Worm (Caenorhabditis elegans): ENCODE results near the gene pmk-1.

pmk-1 gene

DNA sequence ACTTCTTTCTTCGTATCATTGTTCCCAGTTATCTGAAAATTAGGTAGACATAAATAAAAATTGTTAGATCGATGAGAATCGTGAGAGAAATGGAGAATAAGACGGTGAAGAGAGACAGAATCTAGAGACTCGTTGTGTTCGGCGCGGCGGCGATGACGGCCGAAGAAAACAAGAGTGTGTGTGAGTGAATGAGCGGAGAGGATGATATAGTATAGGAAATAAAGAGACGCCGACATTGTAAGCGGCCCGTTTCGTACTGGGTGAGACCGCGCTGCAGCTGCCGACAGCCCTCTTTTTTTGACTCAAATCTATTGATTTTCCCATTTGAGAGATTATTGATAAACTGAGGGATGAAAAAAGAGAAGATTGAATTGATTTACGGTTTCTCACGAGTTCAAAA, 36.4 kb upstream of the pmk-1 start, which contains the start of gene Y42H9AR.4:
Y42H9AR.4 (minus strand) TSS at position 32 of the 400 bp plus-strand sequence.
- TF ChIP-seq unc-62 (GFP tag; optimal IDR thresholded peaks at IDR 0.05 in 1 of 2) (peak in 1 of 2 experiments; percentile 66), unc-62 (tag; optimal IDR thresholded peaks at IDR 0.05) (no peak), egl-27 (tag; optimal IDR thresholded peaks at IDR 0.05) (no peak), daf-16 (GFP tag; optimal IDR thresholded peaks at IDR 0.05) (peak in 1 of 2 experiments; percentile 28), daf-16 (tag; optimal IDR thresholded peaks at IDR 0.05) (peak; percentile 65), nhr-6 (tag; optimal IDR thresholded peaks at IDR 0.05) (peak; percentile 5), mep-1 (tag; optimal IDR thresholded peaks at IDR 0.05) (peak; percentile 43), nhr-28 (tag; optimal IDR thresholded peaks at IDR 0.05) (peak; percentile 53), mdt-29 (GFP tag; IDR thresholded peaks at IDR 0.05) (no peak), lin-38 (GFP tag; IDR thresholded peaks at IDR 0.05) (peak; percentile 23; the same call in 1 of the 2 replicates), mes-2 (tag; optimal IDR thresholded peaks at IDR 0.05; ENCODE audit: poor library complexity, severe bottlenecking) (peak; percentile 59), jun-1 (tag; optimal IDR thresholded peaks at IDR 0.05) (no peak), madf-9 (GFP tag; conservative IDR thresholded peaks at IDR 0.05) (0 out of 2 replicates have a peak, but pooled peaks have one; percentile 8), hlh-30 (tag; optimal IDR thresholded peaks at IDR 0.05; ENCODE audit: insufficient read depth) (peak; percentile 9), hmg-1.1 (GFP tag; IDR thresholded peaks at IDR 0.05) (peak; percentile 60; the same call in 1 of the 2 replicates), nhr-48 (tag; optimal IDR thresholded peaks at IDR 0.05) (peak; percentile 45), spr-3 (GFP tag; optimal IDR thresholded peaks at IDR 0.05) (no peak), hlh-11 (tag; optimal IDR thresholded peaks at IDR 0.05) (peak; percentile 70), ctbp-1 (GFP tag; IDR thresholded peaks at IDR 0.05) (peak; percentile 33; the same call in 1 of the 2 replicates), mxl-3 (GFP tag; optimal IDR thresholded peaks at IDR 0.05) (peak; percentile 65), lsy-2 (tag; optimal IDR thresholded peaks at IDR 0.05) (peak in 1 of 2 experiments; percentile 45), sdz-12 (GFP tag; optimal IDR thresholded peaks at IDR 0.05) (no peak), arid-1 (GFP tag; conservative IDR thresholded peaks at IDR 0.05) (0 out of 2 replicates have a peak, but pooled peaks have one; percentile 4), rbr-2 (tag; optimal IDR thresholded peaks at IDR 0.05) (peak; percentile 29), dve-1 (tag; optimal IDR thresholded peaks at IDR 0.05; ENCODE audit: insufficient read depth) (peak; percentile 34), nhr-77 (tag; optimal IDR thresholded peaks at IDR 0.05) (peak; percentile 3), pqm-1 (tag; optimal IDR thresholded peaks at IDR 0.05) (no peak)

DNA sequence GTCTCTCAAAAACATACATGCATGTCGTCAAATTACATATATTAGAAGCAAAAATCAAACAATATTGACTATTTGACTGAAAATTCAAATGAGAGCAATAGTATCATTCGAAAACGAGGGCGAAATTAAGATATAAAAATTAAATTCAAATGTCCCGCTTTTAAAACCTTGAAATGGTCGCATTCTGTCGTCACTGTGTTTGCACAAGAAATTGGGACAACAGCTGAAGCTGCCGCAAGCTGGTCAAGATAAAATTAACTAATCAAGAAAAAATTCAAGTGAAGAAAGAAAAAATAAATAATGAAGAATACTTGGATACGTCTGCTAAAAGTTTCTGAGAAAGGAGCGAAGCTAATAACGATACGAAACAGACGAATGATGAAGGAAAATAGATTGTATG, 35.9 kb upstream of the pmk-1 start:
- TF ChIP-seq nhr-102 (tag; optimal IDR thresholded peaks at IDR 0.05) (no peak), daf-16 (GFP tag; optimal IDR thresholded peaks at IDR 0.05) (no peak), daf-16 (tag; optimal IDR thresholded peaks at IDR 0.05) (peak; percentile 1), mes-2 (tag; optimal IDR thresholded peaks at IDR 0.05; ENCODE audit: poor library complexity, severe bottlenecking) (peak; percentile 24), hmg-1.1 (GFP tag; IDR thresholded peaks at IDR 0.05) (no peak), dpl-1 (GFP tag; optimal IDR thresholded peaks at IDR 0.05) (peak; percentile 51), ceh-28 (tag; optimal IDR thresholded peaks at IDR 0.05) (no peak), hlh-30 (tag; optimal IDR thresholded peaks at IDR 0.05; ENCODE audit: insufficient read depth) (no peak), ceh-82 (tag; optimal IDR thresholded peaks at IDR 0.05) (no peak), ama-1 (optimal IDR thresholded peaks at IDR 0.05) (no peak), F10B5.3 (tag; optimal IDR thresholded peaks at IDR 0.05) (no peak), ztf-11 (tag; optimal IDR thresholded peaks at IDR 0.05) (no peak)

DNA sequence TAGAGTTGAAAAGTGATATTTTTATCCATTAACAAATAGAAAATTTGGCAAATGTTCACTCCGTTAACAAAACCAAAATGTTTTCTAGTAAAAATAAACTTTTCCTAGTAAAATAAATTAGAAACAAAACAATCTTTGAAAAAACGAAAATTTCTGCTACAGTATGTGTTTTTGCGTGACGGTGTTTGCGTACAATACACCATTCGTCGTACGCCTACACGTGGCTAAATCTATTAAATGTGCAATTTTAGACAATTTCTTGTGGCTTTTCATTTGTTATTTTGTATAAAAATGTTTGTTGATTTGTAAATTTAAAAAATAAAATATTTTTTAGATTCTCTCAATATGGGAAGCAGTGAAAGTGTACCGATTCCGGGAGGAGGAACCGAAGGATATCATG, 35.4 kb upstream of the pmk-1 start, which contains the start of gene Y42H9AR.1:
Y42H9AR.1 (plus strand) TSS at position 233 of the 400 bp plus-strand sequence.
- TF ChIP-seq hmg-1.1 (GFP tag; IDR thresholded peaks at IDR 0.05), result 0 out of 2 replicates have a peak, but pooled peaks have one; percentile 3
- no peak for TF ChIP-seq ceh-32 (tag; optimal IDR thresholded peaks at IDR 0.05; ENCODE audit: poor library complexity)
- no peak for TF ChIP-seq zfp-2 (tag; optimal IDR thresholded peaks at IDR 0.05)
- peak in 1 of 2 experiments; percentile 37 for TF ChIP-seq lsy-2 (tag; optimal IDR thresholded peaks at IDR 0.05)
- no peak for TF ChIP-seq ctbp-1 (GFP tag; IDR thresholded peaks at IDR 0.05)
- peak; percentile 64 for TF ChIP-seq hlh-30 (tag; optimal IDR thresholded peaks at IDR 0.05; ENCODE audit: insufficient read depth)
- peak; percentile 52 for TF ChIP-seq dpl-1 (GFP tag; optimal IDR thresholded peaks at IDR 0.05)
- TF ChIP-seq mes-2 (tag; optimal IDR thresholded peaks at IDR 0.05; ENCODE audit: poor library complexity, severe bottlenecking), result peak; percentile 24
- TF ChIP-seq lin-1 (GFP tag; IDR thresholded peaks at IDR 0.05), result no peak
- TF ChIP-seq T26A8.4 (GFP tag; IDR thresholded peaks at IDR 0.05), result no peak
- TF ChIP-seq nhr-42 (GFP tag; IDR thresholded peaks at IDR 0.05), result no peak
- TF ChIP-seq ZK546.5 (tag; optimal IDR thresholded peaks at IDR 0.05), result no peak
- TF ChIP-seq T20F7.1 (GFP tag; optimal IDR thresholded peaks at IDR 0.05), result peak; percentile 40
- TF ChIP-seq ama-1 (optimal IDR thresholded peaks at IDR 0.05), result no peak
- no peak for TF ChIP-seq cey-2 (tag; optimal IDR thresholded peaks at IDR 0.05; ENCODE audit: borderline replicate concordance, insufficient read depth)
- no peak for TF ChIP-seq F44E2.7 (GFP tag; IDR thresholded peaks at IDR 0.05)
- peak in 1 of 2 experiments; percentile 57 for TF ChIP-seq mdl-1 (tag; optimal IDR thresholded peaks at IDR 0.05)
- no peak for TF ChIP-seq aly-2 (tag; optimal IDR thresholded peaks at IDR 0.05)

Measured in whole organism, L4 larva.